Worm (Caenorhabditis elegans) whole organism, L3 larva: ENCODE results near the gene C02B4.3.

ENCODE experiments used
- R02D3.7 ChIP-seq: fragments of 150-350 bp; optimal IDR thresholded peaks from 2 replicates; lab custom pipeline; 2014; ENCODE audit warnings: missing biosample characterization, missing genetic modification characterization
- ceh-28 ChIP-seq: fragments of 150-350 bp; optimal IDR thresholded peaks from 2 replicates; lab custom pipeline; 2014; ENCODE audit warnings: missing biosample characterization, missing genetic modification reagents, missing genetic modification characterization
- ceh-82 ChIP-seq: fragments of 150-350 bp; optimal IDR thresholded peaks from 2 replicates; lab custom pipeline; 2014; ENCODE audit warnings: missing biosample characterization, missing genetic modification characterization
- elt-1 ChIP-seq: fragments of 150-350 bp; optimal IDR thresholded peaks from 2 replicates; lab custom pipeline; 2014; ENCODE audit warnings: missing biosample characterization, missing genetic modification characterization
- elt-2 ChIP-seq: sonication (generic microtip); optimal IDR thresholded peaks from 2 replicates; lab custom pipeline; 2016; ENCODE audit warnings: missing genetic modification reagents, mild to moderate bottlenecking, missing genetic modification characterization, missing compliant biosample characterization
- fkh-10 ChIP-seq: sonication (generic microtip); optimal IDR thresholded peaks from 2 replicates; lab custom pipeline; 2017; ENCODE audit warnings: missing biosample characterization, missing genetic modification reagents, missing genetic modification characterization
- lin-15B ChIP-seq: fragments of 150-350 bp; optimal IDR thresholded peaks from 2 replicates; lab custom pipeline; 2014; ENCODE audit warnings: missing biosample characterization, missing genetic modification characterization
- nhr-12 ChIP-seq: fragments of 150-350 bp; optimal IDR thresholded peaks from 2 replicates; lab custom pipeline; 2014; ENCODE audit warnings: missing biosample characterization, missing genetic modification characterization
- nhr-25 ChIP-seq: sonication (generic microtip); optimal IDR thresholded peaks from 2 replicates; lab custom pipeline; 2017; ENCODE audit warnings: missing biosample characterization, missing genetic modification characterization
- snpc-4 ChIP-seq: fragments of 150-350 bp; optimal IDR thresholded peaks from 2 replicates; lab custom pipeline; 2014; ENCODE audit warnings: missing biosample characterization, missing genetic modification characterization
- unc-62 ChIP-seq: fragments of 150-350 bp; sonication (generic microtip); optimal IDR thresholded peaks from 4 replicates; lab custom pipeline; 2014; ENCODE audit warnings: missing biosample characterization, missing genetic modification reagents, missing genetic modification characterization
- zag-1 ChIP-seq: fragments of 150-350 bp; optimal IDR thresholded peaks from 2 replicates; lab custom pipeline; 2014; ENCODE audit warnings: missing biosample characterization, missing genetic modification characterization

ce11 chrX:12667804-12668511 is 8.3 kb upstream of the C02B4.3 start, which contains the start of gene nhr-17:
- TF ChIP-seq snpc-4 (tag; lab: Kevin White, UChicago): no peak
- no peak for TF ChIP-seq R02D3.7
- no peak for TF ChIP-seq elt-1 (tag; lab: Kevin White, UChicago)
- peak; percentile 20 for TF ChIP-seq nhr-25 (tag; lab: Kevin White, UChicago)
- no peak for TF ChIP-seq ceh-82
- no peak for TF ChIP-seq zag-1 (tag; lab: Kevin White, UChicago)
- TF ChIP-seq nhr-12 (tag; lab: Kevin White, UChicago): no peak
- no peak for TF ChIP-seq lin-15B (tag; lab: Kevin White, UChicago)
- no peak for TF ChIP-seq fkh-10 (GFP tag; lab: Kevin White, UChicago)
- no peak for TF ChIP-seq ceh-28 (tag; lab: Kevin White, UChicago)
- TF ChIP-seq unc-62 (GFP tag; lab: Kevin White, UChicago): no peak
- peak; percentile 43 for TF ChIP-seq elt-2 (tag; lab: Kevin White, UChicago)
